Fruit fly (Drosophila melanogaster) Kc167 (cell line): Measurements from ENCODE around the gene CG32846.

Experiments used
- Myc ChIP-seq: fragments of >200 bp; optimal IDR thresholded peaks from 2 replicates; lab custom pipeline; 2017; ENCODE audit warnings: missing external identifiers
- Sin3A ChIP-seq: fragments of >200 bp; optimal IDR thresholded peaks from 2 replicates; lab custom pipeline; 2018; ENCODE audit warnings: missing external identifiers
- h ChIP-seq: fragments of >200 bp; optimal IDR thresholded peaks from 3 replicates; lab custom pipeline; 2018; ENCODE audit warnings: missing external identifiers
- insv ChIP-seq: fragments of >200 bp; optimal IDR thresholded peaks from 3 replicates; lab custom pipeline; 2018; ENCODE audit warnings: missing external identifiers
- psq ChIP-seq: fragments of >200 bp; optimal IDR thresholded peaks from 2 replicates; lab custom pipeline; 2017; ENCODE audit warnings: missing external identifiers
- ttk ChIP-seq: sonication (Bioruptor generic); optimal IDR thresholded peaks from 2 replicates; lab custom pipeline; 2017; ENCODE audit warnings: missing external identifiers

DNA sequence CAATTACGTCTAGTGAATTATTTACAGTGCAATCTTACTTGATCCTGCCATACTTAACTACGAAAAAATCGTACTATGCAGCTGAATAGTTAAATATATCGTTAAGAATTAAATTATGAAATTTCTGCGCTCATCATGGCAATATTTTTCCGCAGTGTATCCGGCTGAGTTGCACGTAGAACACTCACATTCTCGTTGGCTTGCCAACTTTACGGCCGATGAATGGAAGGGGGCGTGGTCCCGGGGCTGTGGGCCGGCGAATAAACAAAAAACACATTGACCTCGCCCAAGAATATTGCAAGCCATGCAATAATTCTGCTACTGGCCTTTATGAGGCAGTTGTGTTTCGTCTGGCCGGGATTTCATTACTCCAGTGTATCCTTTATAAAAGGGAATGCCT, 36.3 kb upstream of the CG32846 start:
- no peak for TF ChIP-seq Myc
- no peak for TF ChIP-seq h (lab: Kevin White, UChicago)
- TF ChIP-seq psq (lab: Kevin White, UChicago), result no peak
- TF ChIP-seq ttk, result no peak
- no peak for TF ChIP-seq insv
- no peak for TF ChIP-seq Sin3A (lab: Kevin White, UChicago)
